Worm (Caenorhabditis elegans): ENCODE results near the gene Y94H6A.2.

Y94H6A.2 gene

ce11 chrIV:2729957-2730356, at the start of gene Y94H6A.2:
Gene Y94H6A.2, plus strand, starts transcription at chrIV:2730292.
- TF ChIP-seq ztf-23 (GFP tag; IDR thresholded peaks at IDR 0.05) (no peak), T22C8.4 (GFP tag; IDR thresholded peaks at IDR 0.05) (no peak), klf-2 (GFP tag; conservative IDR thresholded peaks at IDR 0.05) (no peak), ztf-29 (GFP tag; IDR thresholded peaks at IDR 0.05) (no peak), cog-1 (tag; optimal IDR thresholded peaks at IDR 0.05) (no peak), tab-1 (GFP tag; IDR thresholded peaks at IDR 0.05) (no peak), flt-1 (GFP tag; IDR thresholded peaks at IDR 0.05) (no peak), ref-1 (GFP tag; conservative IDR thresholded peaks at IDR 0.05) (no peak), med-1 (GFP tag; optimal IDR thresholded peaks at IDR 0.05; ENCODE audit: insufficient read depth) (no peak)

DNA sequence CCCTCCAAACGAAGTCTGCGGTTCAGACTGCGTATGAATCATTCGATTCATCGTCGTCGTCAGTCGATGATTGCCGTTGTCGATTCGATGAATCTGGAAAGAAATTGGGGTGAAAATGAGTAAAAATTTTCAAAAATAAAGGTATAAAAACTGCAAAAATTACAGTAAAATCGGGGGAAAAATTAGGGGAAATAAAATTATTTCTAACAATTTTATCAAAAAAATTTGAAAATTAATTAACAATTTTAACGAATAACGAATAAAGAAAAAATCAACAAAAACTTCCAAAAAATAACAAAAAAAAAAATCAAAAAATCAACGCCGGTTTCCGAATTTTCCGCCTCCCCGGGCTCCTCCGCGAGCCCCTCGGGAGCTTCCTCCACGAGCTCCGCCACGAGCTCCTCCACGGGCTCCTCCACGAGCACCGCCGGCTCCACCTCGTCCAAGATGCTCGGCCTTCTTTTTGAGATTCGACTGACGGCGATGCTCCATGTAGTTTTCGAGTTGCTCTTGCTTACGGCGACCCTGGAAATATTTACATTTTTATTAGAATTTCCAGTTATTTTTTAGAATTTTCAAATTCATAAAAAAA, 41.3 kb upstream of the Y94H6A.2 start, which contains the start of gene egrh-3:
Gene egrh-3 (minus strand): TSS at position 51 of the 592 bp plus-strand sequence.
- TF ChIP-seq tab-1 (GFP tag; IDR thresholded peaks at IDR 0.05), result no peak

- TF ChIP-seq flt-1 (GFP tag; IDR thresholded peaks at IDR 0.05) (no peak), ref-1 (GFP tag; conservative IDR thresholded peaks at IDR 0.05) (no peak), ztf-29 (GFP tag; IDR thresholded peaks at IDR 0.05) (no peak), cog-1 (tag; optimal IDR thresholded peaks at IDR 0.05) (no peak), tab-1 (GFP tag; IDR thresholded peaks at IDR 0.05) (no peak), klf-2 (GFP tag; conservative IDR thresholded peaks at IDR 0.05) (no peak), med-1 (GFP tag; optimal IDR thresholded peaks at IDR 0.05; ENCODE audit: insufficient read depth) (no peak), ztf-23 (GFP tag; IDR thresholded peaks at IDR 0.05) (no peak), T22C8.4 (GFP tag; IDR thresholded peaks at IDR 0.05) (no peak)
Measured at ce11 chrIV:2703927-2704401, 26.1 kb upstream of the Y94H6A.2 start, which contains the start of gene Y94H6A.5. Gene Y94H6A.5, minus strand, starts transcription at chrIV:2703977.

DNA sequence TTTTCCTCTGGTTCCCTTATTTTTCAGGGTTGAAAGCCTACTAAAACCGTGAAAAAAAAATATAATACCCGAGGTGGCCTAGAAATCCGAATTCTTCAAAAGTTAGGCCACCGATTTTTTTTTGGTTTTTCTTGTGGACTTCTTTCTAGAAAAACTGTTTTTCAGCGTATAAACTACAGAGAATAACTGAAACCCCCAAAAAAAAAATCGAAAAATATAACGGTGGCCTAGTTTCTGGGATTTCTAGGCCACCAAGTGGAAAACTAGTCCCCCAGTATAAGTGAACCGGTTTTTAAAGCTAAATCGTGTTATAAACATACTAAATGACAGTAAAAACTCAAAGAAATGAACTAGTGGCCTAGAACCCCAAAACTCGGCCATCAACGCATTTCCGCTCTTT, 24.4 kb upstream of the Y94H6A.2 start:
- TF ChIP-seq flt-1 (GFP tag; IDR thresholded peaks at IDR 0.05), result no peak
- TF ChIP-seq T22C8.4 (GFP tag; IDR thresholded peaks at IDR 0.05), result no peak
- no peak for TF ChIP-seq cog-1 (tag; optimal IDR thresholded peaks at IDR 0.05)
- TF ChIP-seq ztf-23 (GFP tag; IDR thresholded peaks at IDR 0.05), result no peak
- TF ChIP-seq ztf-29 (GFP tag; IDR thresholded peaks at IDR 0.05), result no peak
- no peak for TF ChIP-seq med-1 (GFP tag; optimal IDR thresholded peaks at IDR 0.05; ENCODE audit: insufficient read depth)
- no peak for TF ChIP-seq ref-1 (GFP tag; conservative IDR thresholded peaks at IDR 0.05)
- TF ChIP-seq tab-1 (GFP tag; IDR thresholded peaks at IDR 0.05), result no peak
- no peak for TF ChIP-seq klf-2 (GFP tag; conservative IDR thresholded peaks at IDR 0.05)

DNA sequence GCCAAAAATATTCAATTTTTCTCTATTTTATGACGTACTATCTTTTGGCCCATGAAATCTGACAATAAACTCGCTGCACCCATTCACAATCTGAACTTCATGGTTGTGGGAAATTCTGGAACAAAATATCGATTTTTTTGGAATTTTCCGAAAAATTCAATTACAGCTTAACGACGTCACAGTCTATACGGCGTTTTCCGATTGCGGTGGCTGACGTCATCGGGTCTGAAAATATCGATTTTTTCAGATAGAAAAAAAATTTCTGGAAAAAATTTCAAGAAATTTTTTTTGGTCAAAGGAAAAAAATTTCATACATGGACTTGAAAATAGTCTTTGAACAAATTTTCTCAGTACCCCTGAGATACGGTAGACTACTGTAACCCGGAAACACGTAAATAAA, 23.1 kb upstream of the Y94H6A.2 start, which contains the start of gene ubc-8:
Gene ubc-8 (minus strand): TSS at position 227 of the 400 bp plus-strand sequence.
- TF ChIP-seq ztf-29 (GFP tag; IDR thresholded peaks at IDR 0.05) (no peak), T22C8.4 (GFP tag; IDR thresholded peaks at IDR 0.05) (0 out of 2 replicates have a peak, but pooled peaks have one; percentile 40), tab-1 (GFP tag; IDR thresholded peaks at IDR 0.05) (no peak)

DNA sequence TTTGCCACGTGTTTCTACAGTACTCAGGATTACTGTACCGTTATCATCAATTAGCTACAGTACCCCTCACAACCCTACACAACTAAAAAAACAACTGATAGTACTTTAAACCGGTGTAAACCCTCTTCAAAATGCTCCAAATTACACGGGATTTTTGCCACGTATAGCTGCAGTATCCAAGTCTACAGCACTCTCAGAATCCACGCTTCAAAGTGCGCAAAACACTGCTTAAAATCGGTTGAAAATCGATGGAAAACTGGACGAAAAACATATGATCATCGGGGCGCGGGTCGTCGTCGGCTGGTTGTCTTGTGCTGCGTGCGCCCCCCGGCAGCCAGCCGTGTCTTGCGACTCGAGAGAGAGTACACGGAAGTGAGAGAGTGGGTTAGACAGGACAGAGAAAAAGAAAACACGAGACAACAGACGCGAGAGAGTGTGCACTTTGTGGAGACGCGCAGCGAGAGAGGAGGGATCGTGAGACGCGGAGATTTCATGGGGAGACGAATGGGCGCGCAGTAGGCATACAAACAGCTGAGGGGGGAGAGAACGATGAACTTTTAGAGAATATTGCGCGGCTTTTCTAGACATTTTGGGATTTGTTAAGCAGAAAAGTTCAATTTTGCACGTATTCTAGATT, 21.6 kb upstream of the Y94H6A.2 start:
- TF ChIP-seq flt-1 (GFP tag; IDR thresholded peaks at IDR 0.05) (peak; percentile 45; the same call in 1 of the 2 replicates), klf-2 (GFP tag; conservative IDR thresholded peaks at IDR 0.05) (no peak)

ce11 chrIV:2709590-2710201, 20.4 kb upstream of the Y94H6A.2 start:
- TF ChIP-seq ref-1 (GFP tag; conservative IDR thresholded peaks at IDR 0.05), result no peak
- TF ChIP-seq cog-1 (tag; optimal IDR thresholded peaks at IDR 0.05), result no peak
- TF ChIP-seq ztf-23 (GFP tag; IDR thresholded peaks at IDR 0.05), result no peak
- no peak for TF ChIP-seq T22C8.4 (GFP tag; IDR thresholded peaks at IDR 0.05)
- TF ChIP-seq klf-2 (GFP tag; conservative IDR thresholded peaks at IDR 0.05), result no peak
- TF ChIP-seq tab-1 (GFP tag; IDR thresholded peaks at IDR 0.05), result no peak

ce11 chrIV:2710203-2710935, 19.7 kb upstream of the Y94H6A.2 start, which contains the start of gene Y94H6A.10:
Gene Y94H6A.10, minus strand, starts transcription at chrIV:2710666.
- TF ChIP-seq med-1 (GFP tag; optimal IDR thresholded peaks at IDR 0.05; ENCODE audit: insufficient read depth) (no peak), T22C8.4 (GFP tag; IDR thresholded peaks at IDR 0.05) (no peak)

DNA sequence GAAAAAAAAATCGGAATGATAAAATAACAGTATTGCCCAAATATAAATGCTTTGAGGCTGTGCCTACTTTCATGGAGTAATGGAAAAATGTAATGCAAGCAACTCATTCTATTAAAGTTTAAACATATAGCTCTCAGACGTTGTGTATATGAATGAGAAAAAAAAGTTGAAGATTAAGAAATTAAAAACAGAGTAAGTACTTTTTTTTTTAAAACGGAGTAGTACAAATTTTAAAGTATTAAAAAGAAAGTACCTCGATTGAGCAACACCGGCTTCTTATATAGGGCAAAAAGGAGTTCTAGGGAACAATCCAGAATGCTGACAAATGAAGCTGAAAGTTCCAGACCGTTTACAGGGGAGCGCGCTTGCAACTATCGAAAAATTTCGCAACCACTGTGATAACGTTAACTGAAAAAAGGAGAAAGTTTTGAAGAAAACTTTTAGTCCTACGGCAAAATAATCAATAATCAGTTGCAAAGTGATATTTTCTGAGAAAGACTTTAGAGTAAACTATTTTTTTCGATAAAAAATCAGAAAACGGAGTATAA, 18.9 kb upstream of the Y94H6A.2 start:
- no peak for TF ChIP-seq T22C8.4 (GFP tag; IDR thresholded peaks at IDR 0.05)
- no peak for TF ChIP-seq flt-1 (GFP tag; IDR thresholded peaks at IDR 0.05)
- no peak for TF ChIP-seq ztf-29 (GFP tag; IDR thresholded peaks at IDR 0.05)
- no peak for TF ChIP-seq ztf-23 (GFP tag; IDR thresholded peaks at IDR 0.05)
- no peak for TF ChIP-seq cog-1 (tag; optimal IDR thresholded peaks at IDR 0.05)
- no peak for TF ChIP-seq tab-1 (GFP tag; IDR thresholded peaks at IDR 0.05)
- no peak for TF ChIP-seq klf-2 (GFP tag; conservative IDR thresholded peaks at IDR 0.05)
- TF ChIP-seq med-1 (GFP tag; optimal IDR thresholded peaks at IDR 0.05; ENCODE audit: insufficient read depth), result no peak
- no peak for TF ChIP-seq ref-1 (GFP tag; conservative IDR thresholded peaks at IDR 0.05)

All from whole organism, midembryonic.